Worm (Caenorhabditis elegans): ENCODE data around the gene cdr-3.

DNA sequence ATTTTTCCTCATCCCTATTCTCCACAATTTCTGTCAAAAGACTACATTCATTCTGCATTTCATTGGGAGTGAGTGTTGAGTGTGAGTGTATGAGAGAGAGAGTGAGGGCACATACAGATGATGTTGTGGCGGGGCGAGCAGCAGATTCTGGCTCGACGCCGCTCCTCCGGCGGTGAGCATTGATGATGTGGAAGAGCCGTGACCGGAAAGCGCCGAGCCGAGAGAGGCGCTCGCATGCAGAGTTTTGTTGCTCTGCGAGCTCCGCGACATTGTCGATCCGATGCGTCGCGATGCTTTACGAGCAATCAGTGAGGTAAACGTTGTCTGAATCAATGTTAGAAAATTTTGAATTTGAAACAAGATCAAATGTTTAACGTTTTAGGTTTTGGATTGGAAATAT, 38.5 kb upstream of the cdr-3 start:
- TF ChIP-seq him-1 (tag; optimal IDR thresholded peaks at IDR 0.05) (peak; percentile 12), W03F9.2 (tag; optimal IDR thresholded peaks at IDR 0.05) (no peak), dao-5 (tag; optimal IDR thresholded peaks at IDR 0.05) (no peak)

Measured in whole organism, L4/young adult.